Worm (Caenorhabditis elegans) whole organism, young adult: ENCODE measurements around the gene egl-26.

Experiments
- F23B12.7 ChIP-seq: sonication (generic microtip); optimal IDR thresholded peaks from 2 replicates; lab custom pipeline; 2017; ENCODE audit warnings: missing genetic modification characterization, mild to moderate bottlenecking, missing compliant biosample characterization, antibody characterized with exemption, moderate library complexity; ENCODE audit not compliant: insufficient read depth
- ets-4 ChIP-seq: fragments of 200-800 bp; sonication (Bioruptor generic); optimal IDR thresholded peaks from 2 replicates; lab custom pipeline; 2018; ENCODE audit warnings: mild to moderate bottlenecking, missing genetic modification characterization, missing compliant biosample characterization
- hsf-1 ChIP-seq: fragments of 200-800 bp; sonication (Bioruptor generic); IDR thresholded peaks from 2 replicates; pipeline ENCODE4 v1.3.6; 2022; ENCODE audit warnings: missing genetic modification reagents, missing genetic modification characterization, missing compliant biosample characterization
- lsy-27 ChIP-seq: sonication (generic microtip); optimal IDR thresholded peaks from 2 replicates; lab custom pipeline; 2017; ENCODE audit warnings: missing genetic modification characterization, mild to moderate bottlenecking, missing compliant biosample characterization, antibody characterized with exemption, missing genotype, borderline replicate concordance; ENCODE audit not compliant: insufficient read depth
- rpc-1 ChIP-seq, 2 experiments: fragments of 150-350 bp in 1 of 2; sonication (generic microtip) in 1 of 2; optimal IDR thresholded peaks; 2 replicates each; lab custom pipeline; 2014 to 2018; ENCODE audit warnings: missing biosample characterization in 1 of 2, missing genetic modification characterization in 1 of 2, missing genetic modification reagents in 1 of 2, missing genotype in 1 of 2

DNA sequence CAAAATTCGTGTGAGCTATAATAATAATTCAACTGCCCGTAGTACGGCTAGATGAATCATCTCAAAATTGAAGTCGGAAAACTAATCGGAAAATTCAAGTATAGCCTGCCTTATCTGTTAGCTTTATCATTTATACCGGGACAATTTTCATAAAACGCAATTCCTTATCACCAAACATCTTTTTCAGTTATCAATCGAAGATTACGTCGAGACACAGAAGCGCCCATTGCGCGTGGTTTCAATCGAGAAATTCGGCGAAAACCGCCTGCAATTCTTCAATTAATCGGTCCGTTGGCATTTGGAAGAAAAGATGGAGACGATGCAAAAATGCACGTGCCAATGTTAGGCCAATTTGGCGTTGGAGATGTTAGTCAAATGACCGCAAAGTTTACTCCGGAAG, 42.8 kb downstream of the egl-26 start:
- TF ChIP-seq hsf-1 (GFP tag; lab: Robert Waterston, UW) = no peak
- TF ChIP-seq lsy-27 (tag; lab: Kevin White, UChicago) = no peak
- TF ChIP-seq ets-4 = no peak
- no peak for TF ChIP-seq F23B12.7 (tag; lab: Kevin White, UChicago)
- TF ChIP-seq rpc-1 (optimal IDR thresholded peaks at IDR 0.05; lab: Kevin White, UChicago) = no peak
- no peak for TF ChIP-seq rpc-1 (tag; optimal IDR thresholded peaks at IDR 0.05; lab: Kevin White, UChicago)
